Worm (Caenorhabditis elegans): ENCODE results near the gene micu-1.

Gene micu-1

DNA sequence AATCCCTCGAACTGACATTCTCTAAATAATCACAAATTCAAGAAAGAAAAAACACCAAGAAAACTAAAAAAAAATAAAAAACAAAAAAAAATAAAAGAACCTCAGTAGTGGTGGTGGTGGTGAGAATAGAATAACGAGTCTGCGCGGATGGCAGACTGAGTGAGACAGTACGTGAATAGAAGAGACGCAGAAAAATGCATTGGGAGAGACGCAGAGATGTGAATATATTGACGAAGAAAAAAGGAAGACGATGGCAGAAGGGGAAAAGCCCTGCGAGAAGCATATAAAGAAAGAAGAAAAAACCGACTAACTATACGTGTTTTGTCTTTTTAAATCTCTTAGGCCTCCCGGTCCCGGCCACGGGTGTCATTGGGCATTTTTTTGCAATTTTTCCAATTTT lies 25.2 kb upstream of the micu-1 start, which contains the start of gene unc-26 (continued):
- no peak for TF ChIP-seq fos-1 (tag; optimal IDR thresholded peaks at IDR 0.05)
- peak; percentile 35 for TF ChIP-seq mab-5 (tag; optimal IDR thresholded peaks at IDR 0.05)
- TF ChIP-seq lin-13 (GFP tag; optimal IDR thresholded peaks at IDR 0.05), result no peak
- peak in 1 of 2 experiments; percentile 60 for TF ChIP-seq lsy-2 (tag; optimal IDR thresholded peaks at IDR 0.05)
- TF ChIP-seq nhr-25 (tag; optimal IDR thresholded peaks at IDR 0.05), result no peak
- TF ChIP-seq nhr-6 (tag; optimal IDR thresholded peaks at IDR 0.05), result no peak
- no peak for TF ChIP-seq ceh-16 (tag; optimal IDR thresholded peaks at IDR 0.05)
- TF ChIP-seq zag-1 (tag; optimal IDR thresholded peaks at IDR 0.05), result peak; percentile 31
- TF ChIP-seq sma-9 (GFP tag; optimal IDR thresholded peaks at IDR 0.05), result no peak
- no peak for TF ChIP-seq sma-9 (tag; optimal IDR thresholded peaks at IDR 0.05)
- TF ChIP-seq sem-4 (tag; optimal IDR thresholded peaks at IDR 0.05), result no peak
- no peak for TF ChIP-seq R02D3.7 (tag; optimal IDR thresholded peaks at IDR 0.05)
- TF ChIP-seq ceh-82 (tag; optimal IDR thresholded peaks at IDR 0.05), result no peak
- TF ChIP-seq lin-11 (tag; optimal IDR thresholded peaks at IDR 0.05), result no peak

DNA sequence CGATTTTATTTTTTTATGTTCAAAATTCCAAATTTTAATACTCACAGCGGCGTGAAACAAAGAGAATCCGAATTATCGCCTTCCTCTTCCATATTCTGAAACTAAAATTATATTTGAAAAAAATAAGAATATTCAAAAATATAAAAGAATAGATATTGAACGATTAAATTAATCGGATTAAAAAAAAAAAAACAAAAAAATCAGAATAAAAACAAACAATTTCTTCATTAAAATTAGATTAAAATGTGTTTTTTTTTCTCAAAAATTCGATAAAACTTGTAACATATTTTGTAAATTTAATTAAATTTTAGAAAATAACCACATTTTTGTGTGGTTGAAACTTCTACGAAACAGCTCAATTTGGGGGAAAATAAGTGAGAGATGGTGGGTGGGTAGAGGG lies 14.9 kb upstream of the micu-1 start, which contains the start of gene cpsf-3:
cpsf-3 (minus strand) TSS at position 101 of the 400 bp plus-strand sequence.
- TF ChIP-seq Y55F3AM.14 (GFP tag; optimal IDR thresholded peaks at IDR 0.05) (no peak), lsy-2 (tag; optimal IDR thresholded peaks at IDR 0.05) (no peak), nhr-77 (tag; optimal IDR thresholded peaks at IDR 0.05) (no peak), ama-1 (optimal IDR thresholded peaks at IDR 0.05) (no peak), snpc-4 (tag; optimal IDR thresholded peaks at IDR 0.05) (no peak), ztf-1 (GFP tag; conservative IDR thresholded peaks at IDR 0.05) (no peak), nhr-129 (tag; optimal IDR thresholded peaks at IDR 0.05) (no peak), ceh-82 (tag; optimal IDR thresholded peaks at IDR 0.05) (no peak), alr-1 (tag; optimal IDR thresholded peaks at IDR 0.05) (no peak), F13H6.1 (tag; optimal IDR thresholded peaks at IDR 0.05) (no peak), R02D3.7 (tag; optimal IDR thresholded peaks at IDR 0.05) (no peak), nhr-21 (tag; optimal IDR thresholded peaks at IDR 0.05) (no peak)

DNA sequence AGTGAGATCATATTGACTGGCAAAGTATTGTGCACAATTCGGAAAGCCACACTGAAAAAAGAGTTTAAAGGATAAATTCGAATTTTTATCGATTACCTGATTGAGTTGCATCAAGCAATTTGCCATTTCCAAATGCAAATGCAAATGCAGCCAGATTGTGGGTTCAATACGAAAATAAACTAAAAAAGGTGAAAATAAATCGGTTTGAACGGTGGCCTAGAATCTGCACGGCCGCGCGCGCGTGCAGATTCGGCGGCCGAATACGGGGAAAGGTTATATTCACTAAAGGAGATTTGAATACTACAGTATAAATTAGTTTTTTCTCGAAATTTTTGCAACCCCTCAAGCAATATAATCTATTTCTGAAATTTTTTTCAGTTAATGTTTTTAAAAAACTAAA lies 8.4 kb upstream of the micu-1 start, which contains the start of gene Y67H2A.10:
Y67H2A.10 (minus strand) TSS at position 184 of the 400 bp plus-strand sequence.
- TF ChIP-seq unc-55 (GFP tag; optimal IDR thresholded peaks at IDR 0.05), result peak; percentile 18
- peak; percentile 13 for TF ChIP-seq nhr-129 (tag; optimal IDR thresholded peaks at IDR 0.05)
- peak; percentile 49 for TF ChIP-seq C34F6.9 (tag; optimal IDR thresholded peaks at IDR 0.05)
- TF ChIP-seq F13H6.1 (tag; optimal IDR thresholded peaks at IDR 0.05), result no peak

DNA sequence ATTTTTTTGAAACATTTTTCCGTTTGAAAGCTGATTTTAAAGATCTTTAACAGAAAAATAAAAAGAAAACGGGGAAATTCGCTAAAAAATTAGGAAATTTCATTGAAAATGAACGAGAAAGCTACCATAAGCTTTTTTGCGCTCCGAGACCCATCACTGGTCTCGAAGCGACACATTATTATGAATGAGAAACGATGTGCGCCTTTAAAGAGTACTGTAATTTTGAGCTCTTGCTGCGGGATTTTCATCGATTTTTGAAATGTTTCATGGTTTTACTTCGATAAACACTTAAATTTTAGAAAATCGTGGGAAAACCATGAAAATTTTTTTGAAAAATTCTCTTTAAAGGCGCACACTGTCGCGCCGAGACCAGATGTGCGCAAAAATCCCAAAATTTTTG lies 7.5 kb upstream of the micu-1 start:
- no peak for TF ChIP-seq F13H6.1 (tag; optimal IDR thresholded peaks at IDR 0.05)
- no peak for TF ChIP-seq ZK546.5 (tag; optimal IDR thresholded peaks at IDR 0.05)
- TF ChIP-seq crh-2 (tag; optimal IDR thresholded peaks at IDR 0.05), result no peak
- TF ChIP-seq sma-9 (GFP tag; optimal IDR thresholded peaks at IDR 0.05), result no peak
- no peak for TF ChIP-seq sma-9 (tag; optimal IDR thresholded peaks at IDR 0.05)
- no peak for TF ChIP-seq gmeb-1 (tag; optimal IDR thresholded peaks at IDR 0.05)
- no peak for TF ChIP-seq nhr-6 (tag; optimal IDR thresholded peaks at IDR 0.05)
- TF ChIP-seq mbf-1 (tag; optimal IDR thresholded peaks at IDR 0.05), result no peak
- no peak for TF ChIP-seq nhr-77 (tag; optimal IDR thresholded peaks at IDR 0.05)

DNA sequence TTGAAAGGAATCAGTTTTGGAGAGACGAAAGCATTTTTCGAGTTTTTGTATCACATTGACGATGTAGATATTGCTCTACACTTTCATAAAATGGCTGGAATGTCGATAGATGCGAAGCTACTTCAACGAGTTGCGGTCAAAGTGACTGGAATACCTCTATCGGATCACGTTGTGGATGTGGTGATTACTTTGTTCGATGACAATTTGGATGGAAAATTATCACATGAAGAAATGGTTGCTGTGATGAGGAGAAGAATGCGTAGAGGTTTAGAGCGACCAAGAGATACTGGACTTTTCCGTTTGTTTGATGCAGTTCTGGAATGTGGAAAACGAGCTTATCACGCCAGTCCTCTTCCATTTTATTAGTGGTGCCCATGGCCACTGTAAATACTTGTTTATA lies 1.9 kb downstream of the micu-1 start:
- TF ChIP-seq crh-2 (tag; optimal IDR thresholded peaks at IDR 0.05) (no peak), unc-62 (GFP tag; optimal IDR thresholded peaks at IDR 0.05) (no peak), zag-1 (tag; optimal IDR thresholded peaks at IDR 0.05) (no peak), ztf-4 (tag; optimal IDR thresholded peaks at IDR 0.05) (no peak), fos-1 (tag; optimal IDR thresholded peaks at IDR 0.05) (no peak), ztf-1 (GFP tag; conservative IDR thresholded peaks at IDR 0.05) (no peak), ama-1 (optimal IDR thresholded peaks at IDR 0.05) (no peak), lsy-2 (tag; optimal IDR thresholded peaks at IDR 0.05) (no peak), nhr-77 (tag; optimal IDR thresholded peaks at IDR 0.05) (no peak), ceh-16 (tag; optimal IDR thresholded peaks at IDR 0.05) (no peak), mbf-1 (tag; optimal IDR thresholded peaks at IDR 0.05) (no peak), peb-1 (tag; optimal IDR thresholded peaks at IDR 0.05) (no peak), sma-3 (GFP tag; optimal IDR thresholded peaks at IDR 0.05) (no peak), elt-1 (tag; optimal IDR thresholded peaks at IDR 0.05) (no peak), lin-39 (tag; optimal IDR thresholded peaks at IDR 0.05) (no peak), Y55F3AM.14 (GFP tag; optimal IDR thresholded peaks at IDR 0.05) (no peak), aly-2 (tag; optimal IDR thresholded peaks at IDR 0.05) (no peak), R02D3.7 (tag; optimal IDR thresholded peaks at IDR 0.05) (no peak), nhr-11 (tag; optimal IDR thresholded peaks at IDR 0.05) (no peak), nhr-6 (tag; optimal IDR thresholded peaks at IDR 0.05) (no peak)
